Worm (Caenorhabditis elegans): ENCODE data around the gene F53F4.7.

The F53F4.7 gene

ce11 chrV:13613870-13614269, at the start of gene F53F4.7:
TSS of gene F53F4.7 (minus strand) at chrV:13613970.
- TF ChIP-seq zip-4 (GFP tag; optimal IDR thresholded peaks at IDR 0.05) (no peak), nhr-84 (tag; optimal IDR thresholded peaks at IDR 0.05) (no peak), nhr-28 (tag; optimal IDR thresholded peaks at IDR 0.05) (no peak), unc-86 (tag; optimal IDR thresholded peaks at IDR 0.05) (no peak), blmp-1 (tag; optimal IDR thresholded peaks at IDR 0.05) (no peak), nhr-11 (tag; optimal IDR thresholded peaks at IDR 0.05) (no peak), nhr-47 (tag; optimal IDR thresholded peaks at IDR 0.05) (no peak), unc-98 (GFP tag; IDR thresholded peaks at IDR 0.05) (no peak), nhr-12 (tag; optimal IDR thresholded peaks at IDR 0.05) (no peak), tlp-1 (tag; optimal IDR thresholded peaks at IDR 0.05) (no peak), dpl-1 (GFP tag; optimal IDR thresholded peaks at IDR 0.05) (no peak), fkh-4 (tag; optimal IDR thresholded peaks at IDR 0.05; ENCODE audit: borderline replicate concordance) (no peak), lir-3 (tag; optimal IDR thresholded peaks at IDR 0.05; ENCODE audit: poor library complexity) (no peak)

- peak; percentile 17 to 54 for TF ChIP-seq lin-35 (GFP tag; optimal IDR thresholded peaks at IDR 0.05)
- no peak for TF ChIP-seq rnt-1 (tag; optimal IDR thresholded peaks at IDR 0.05)
- TF ChIP-seq blmp-1 (tag; optimal IDR thresholded peaks at IDR 0.05), result peak; percentile 17
- peak in 1 of 6 experiments; percentile 12 for TF ChIP-seq elt-3 (tag; optimal IDR thresholded peaks at IDR 0.05)
- TF ChIP-seq nhr-237 (tag; optimal IDR thresholded peaks at IDR 0.05), result no peak
- no peak for TF ChIP-seq alr-1 (tag; optimal IDR thresholded peaks at IDR 0.05; ENCODE audit: borderline replicate concordance)
- no peak for TF ChIP-seq jun-1 (tag; optimal IDR thresholded peaks at IDR 0.05)
- peak; percentile 50 for TF ChIP-seq lin-14 (GFP tag; optimal IDR thresholded peaks at IDR 0.05)
- no peak for TF ChIP-seq ceh-90 (tag; optimal IDR thresholded peaks at IDR 0.05)
- TF ChIP-seq nhr-71 (tag; optimal IDR thresholded peaks at IDR 0.05), result peak; percentile 67
- TF ChIP-seq fkh-8 (tag; optimal IDR thresholded peaks at IDR 0.05), result no peak
- TF ChIP-seq nhr-85 (tag), result peak; percentile 76
- TF ChIP-seq dpl-1 (GFP tag; optimal IDR thresholded peaks at IDR 0.05), result peak in 2 of 3 experiments; percentile 9 to 38
- TF ChIP-seq aly-2 (tag; optimal IDR thresholded peaks at IDR 0.05), result no peak
- TF ChIP-seq aha-1 (tag; optimal IDR thresholded peaks at IDR 0.05), result no peak
- no peak for TF ChIP-seq nhr-28 (tag; optimal IDR thresholded peaks at IDR 0.05)
- TF ChIP-seq pax-3 (tag; optimal IDR thresholded peaks at IDR 0.05), result no peak
- peak; percentile 40 for TF ChIP-seq zip-4 (GFP tag; optimal IDR thresholded peaks at IDR 0.05)
- peak; percentile 46 for TF ChIP-seq nhr-19 (GFP tag; conservative IDR thresholded peaks at IDR 0.05)
- TF ChIP-seq snu-23 (GFP tag; optimal IDR thresholded peaks at IDR 0.05), result peak; percentile 39
- TF ChIP-seq unc-30 (tag; optimal IDR thresholded peaks at IDR 0.05), result no peak
- TF ChIP-seq nhr-76 (tag; optimal IDR thresholded peaks at IDR 0.05), result no peak
- TF ChIP-seq mdl-1 (tag; optimal IDR thresholded peaks at IDR 0.05), result peak in 1 of 2 experiments; percentile 48
- TF ChIP-seq elt-2 (tag; optimal IDR thresholded peaks at IDR 0.05), result peak; percentile 2
- TF ChIP-seq efl-3 (GFP tag; optimal IDR thresholded peaks at IDR 0.05), result no peak
- TF ChIP-seq ceh-82 (tag; optimal IDR thresholded peaks at IDR 0.05), result no peak
- no peak for TF ChIP-seq nhr-90 (tag; optimal IDR thresholded peaks at IDR 0.05; ENCODE audit: poor library complexity)
- no peak for TF ChIP-seq ztf-4 (tag; optimal IDR thresholded peaks at IDR 0.05)
- TF ChIP-seq C34B4.2 (tag; optimal IDR thresholded peaks at IDR 0.05), result no peak
- TF ChIP-seq lsy-2 (tag; optimal IDR thresholded peaks at IDR 0.05), result peak in 1 of 2 experiments; percentile 12
- TF ChIP-seq nhr-12 (tag; optimal IDR thresholded peaks at IDR 0.05), result no peak
- TF ChIP-seq nhr-20 (tag; optimal IDR thresholded peaks at IDR 0.05), result peak; percentile 52
- peak; percentile 48 for TF ChIP-seq C16A3.4 (tag; optimal IDR thresholded peaks at IDR 0.05)
- TF ChIP-seq sox-4 (tag; optimal IDR thresholded peaks at IDR 0.05), result no peak
- TF ChIP-seq hpl-2 (GFP tag; optimal IDR thresholded peaks at IDR 0.05), result no peak
- TF ChIP-seq sptf-1 (tag; optimal IDR thresholded peaks at IDR 0.05), result no peak
These were observed 47.0 kb upstream of the F53F4.7 start, which contains the start of gene letm-1 for ce11 chrV:13660660-13661325. TSS of gene letm-1 (plus strand) at chrV:13661257.

Data from whole organism, L1 larva.